Worm (Caenorhabditis elegans) whole organism, L3 larva: Measurements from ENCODE around the gene col-127.
A peak's percentile ranks its signal among the peaks of the same experiment; 100 is the strongest.

Experiments used
- ama-1 ChIP-seq: fragments of 150-350 bp; optimal IDR thresholded peaks from 2 replicates; lab custom pipeline; 2018
- lsy-12 ChIP-seq: sonication (generic microtip); optimal IDR thresholded peaks from 2 replicates; lab custom pipeline; 2016; ENCODE audit warnings: mild to moderate bottlenecking, missing genetic modification characterization, missing compliant biosample characterization
- nhr-23 ChIP-seq: fragments of 150-350 bp; optimal IDR thresholded peaks from 2 replicates; lab custom pipeline; 2014; ENCODE audit warnings: missing biosample characterization, missing genetic modification reagents, missing genetic modification characterization
- pha-4 ChIP-seq: fragments of 150-350 bp; optimal IDR thresholded peaks from 2 replicates; lab custom pipeline; 2014; ENCODE audit warnings: missing biosample characterization, missing genetic modification reagents, missing genetic modification characterization
- sea-2 ChIP-seq: fragments of 150-350 bp; sonication (generic microtip); optimal IDR thresholded peaks from 4 replicates; lab custom pipeline; 2014; ENCODE audit warnings: missing biosample characterization, missing genetic modification reagents, missing genetic modification characterization
- unc-62 ChIP-seq: fragments of 150-350 bp; sonication (generic microtip); optimal IDR thresholded peaks from 4 replicates; lab custom pipeline; 2014; ENCODE audit warnings: missing biosample characterization, missing genetic modification reagents, missing genetic modification characterization

DNA sequence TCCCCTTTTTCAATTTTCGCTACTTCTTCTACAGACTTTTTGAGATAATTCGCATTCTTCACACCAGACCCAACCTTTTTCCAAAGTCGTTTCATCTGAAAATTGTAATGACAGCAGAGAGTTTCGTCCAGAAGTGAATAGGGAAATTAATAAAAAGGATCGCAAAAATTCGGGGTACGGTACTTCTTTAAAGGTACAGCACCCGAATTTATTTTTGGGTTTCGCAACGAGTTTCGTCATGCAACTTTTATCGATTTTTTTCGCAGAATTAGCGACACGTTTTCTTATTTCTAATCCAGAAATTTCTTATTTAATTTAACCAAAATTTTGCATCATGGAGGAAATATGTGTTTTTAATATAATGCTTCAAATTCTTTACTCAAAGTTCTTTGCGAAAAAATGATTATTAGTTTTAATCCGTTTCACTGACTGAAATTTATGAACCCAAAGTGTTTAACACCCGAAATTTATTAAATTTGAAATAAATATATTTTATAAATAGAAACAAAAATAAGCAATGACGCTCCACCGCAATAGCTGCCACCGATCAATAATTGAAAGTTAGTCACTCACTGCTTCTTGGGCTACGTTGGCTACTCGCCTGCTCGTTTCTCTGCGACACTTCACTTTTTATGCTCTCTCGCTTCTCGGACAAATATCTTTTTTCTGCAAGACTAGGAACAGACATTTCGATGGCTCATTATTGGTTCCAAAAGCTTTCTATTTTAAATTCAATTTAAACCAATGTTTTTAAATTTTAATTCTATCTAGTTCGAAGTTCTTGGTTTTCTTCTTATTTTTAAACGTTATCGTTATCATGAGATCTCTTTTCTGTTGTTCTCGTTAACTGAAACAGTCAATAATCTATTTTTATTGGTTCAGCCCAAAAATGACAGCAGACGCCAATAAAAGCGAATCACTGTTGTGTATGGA is 32.4 kb upstream of the col-127 start, which contains the start of the genes B0035.15 and dnj-1:
- TF ChIP-seq lsy-12, result no peak
- peak; percentile 63 for TF ChIP-seq pha-4 (tag; lab: Kevin White, UChicago)
- TF ChIP-seq nhr-23 (tag; lab: Kevin White, UChicago), result peak; percentile 0
- TF ChIP-seq sea-2 (GFP tag; lab: Kevin White, UChicago), result no peak
- TF ChIP-seq ama-1, result no peak
- no peak for TF ChIP-seq unc-62 (GFP tag; lab: Kevin White, UChicago)
